Fruit fly (Drosophila melanogaster) whole organism, embryonic: Measurements from ENCODE around the gene Nup160.

ENCODE experiments used
- Atf3 ChIP-seq: fragments of 200-800 bp; sonication (Bioruptor generic); optimal IDR thresholded peaks from 3 replicates; lab custom pipeline; 2016; ENCODE audit warnings: missing biosample characterization, missing genetic modification characterization
- CG10543 ChIP-seq: fragments of 200-800 bp; sonication (Bioruptor generic); optimal IDR thresholded peaks from 3 replicates; lab custom pipeline; 2017; ENCODE audit warnings: missing biosample characterization, mild to moderate bottlenecking, missing genetic modification characterization, moderate library complexity
- CG11560 ChIP-seq: fragments of 200-800 bp; sonication (Bioruptor generic); IDR thresholded peaks from 3 replicates; pipeline ENCODE4 v1.3.6; 2022; ENCODE audit warnings: missing biosample characterization, missing genetic modification characterization
- CG11695 ChIP-seq: fragments of 200-800 bp; sonication (Bioruptor generic); IDR thresholded peaks from 3 replicates; pipeline ENCODE4 v1.3.6; 2022; ENCODE audit warnings: missing biosample characterization, missing genetic modification characterization
- CG12155 ChIP-seq: fragments of 200-800 bp; sonication (Bioruptor generic); optimal IDR thresholded peaks from 3 replicates; lab custom pipeline; 2016; ENCODE audit warnings: missing biosample characterization, missing genetic modification characterization
- CG12219 ChIP-seq: fragments of 200-800 bp; sonication (Bioruptor generic); optimal IDR thresholded peaks from 3 replicates; lab custom pipeline; 2018; ENCODE audit warnings: missing biosample characterization, mild to moderate bottlenecking, missing genetic modification characterization
- CG14050 ChIP-seq: fragments of 200-800 bp; sonication (Bioruptor generic); IDR thresholded peaks from 3 replicates; pipeline ENCODE4 v1.3.6; 2022; ENCODE audit warnings: missing biosample characterization, missing genetic modification characterization
- CG17385 ChIP-seq: fragments of 200-800 bp; sonication (Bioruptor generic); optimal IDR thresholded peaks from 3 replicates; lab custom pipeline; 2018; ENCODE audit warnings: missing biosample characterization, mild to moderate bottlenecking, missing genetic modification characterization
- CG2199 ChIP-seq: fragments of 200-800 bp; sonication (Bioruptor generic); IDR thresholded peaks from 3 replicates; pipeline ENCODE4 v1.3.6; 2022; ENCODE audit warnings: missing biosample characterization, missing genetic modification characterization
- CG3065 ChIP-seq: fragments of 200-800 bp; sonication (Bioruptor generic); optimal IDR thresholded peaks from 2 replicates; lab custom pipeline; 2016; ENCODE audit warnings: missing biosample characterization, missing genetic modification characterization
- CG32767 ChIP-seq: fragments of 200-800 bp; sonication (Bioruptor generic); IDR thresholded peaks from 2 replicates; pipeline ENCODE4 v1.3.6; 2022; ENCODE audit warnings: missing biosample characterization, missing genetic modification characterization
- CG3726 ChIP-seq: fragments of 200-800 bp; sonication (Bioruptor generic); IDR thresholded peaks from 3 replicates; pipeline ENCODE4, ENCODE4 v1.3.6; 2022; ENCODE audit warnings: missing biosample characterization, missing genetic modification characterization
- CG42726 ChIP-seq: fragments of 200-800 bp; sonication (Bioruptor generic); IDR thresholded peaks from 2 replicates; pipeline ENCODE4 v1.3.6; 2022; ENCODE audit warnings: missing biosample characterization, missing genetic modification characterization; ENCODE audit not compliant: partially characterized antibody
- CG4730 ChIP-seq: fragments of 200-800 bp; sonication (Bioruptor generic); IDR thresholded peaks from 2 replicates; pipeline ENCODE4 v1.3.6; 2022; ENCODE audit warnings: missing biosample characterization, missing genetic modification characterization
- CG5180 ChIP-seq: fragments of 200-800 bp; sonication (Bioruptor generic); optimal IDR thresholded peaks from 3 replicates; lab custom pipeline; 2017; ENCODE audit warnings: missing biosample characterization, missing genetic modification characterization, mild to moderate bottlenecking, moderate library complexity, missing genetic modification reagents
- CG7271 ChIP-seq: fragments of 200-800 bp; sonication (Bioruptor generic); optimal IDR thresholded peaks from 2 replicates; lab custom pipeline; 2018; ENCODE audit warnings: missing biosample characterization, mild to moderate bottlenecking, missing genetic modification characterization, moderate library complexity
- CG7372 ChIP-seq: fragments of 200-800 bp; sonication (Bioruptor generic); IDR thresholded peaks from 2 replicates; pipeline ENCODE4 v1.3.6; 2022; ENCODE audit warnings: missing biosample characterization, missing genetic modification characterization
- CG7556 ChIP-seq: fragments of 200-800 bp; sonication (Bioruptor generic); optimal IDR thresholded peaks from 2 replicates; lab custom pipeline; 2017; ENCODE audit warnings: missing biosample characterization, mild to moderate bottlenecking, missing genetic modification characterization
- CG7786 ChIP-seq: fragments of 200-800 bp; sonication (Bioruptor generic); optimal IDR thresholded peaks from 2 replicates; lab custom pipeline; 2016; ENCODE audit warnings: missing biosample characterization, missing genetic modification characterization
- CG8281 ChIP-seq: fragments of 200-800 bp; sonication (Bioruptor generic); optimal IDR thresholded peaks from 2 replicates; lab custom pipeline; 2018; ENCODE audit warnings: missing biosample characterization, mild to moderate bottlenecking, missing genetic modification characterization, moderate library complexity
- CG9932 ChIP-seq: fragments of 200-800 bp; sonication (Bioruptor generic); IDR thresholded peaks from 2 replicates; pipeline ENCODE4 v1.3.6; 2022; ENCODE audit warnings: missing biosample characterization, missing genetic modification characterization
- CrebB ChIP-seq: fragments of 200-800 bp; sonication (Bioruptor generic); optimal IDR thresholded peaks from 3 replicates; lab custom pipeline; 2018; ENCODE audit warnings: missing biosample characterization, mild to moderate bottlenecking, missing genetic modification characterization
- Doc2 ChIP-seq: fragments of 200-800 bp; sonication (Bioruptor generic); IDR thresholded peaks from 2 replicates; pipeline ENCODE4 v1.3.6; 2022; ENCODE audit warnings: missing biosample characterization, missing genetic modification characterization
- Gug ChIP-seq: fragments of 200-800 bp; sonication (Bioruptor generic); IDR thresholded peaks from 4 replicates; pipeline ENCODE4 v1.3.6; 2022; ENCODE audit warnings: missing biosample characterization, missing genetic modification characterization
- HmgD ChIP-seq: fragments of 200-800 bp; sonication (Bioruptor generic); optimal IDR thresholded peaks from 3 replicates; lab custom pipeline; 2016; ENCODE audit warnings: missing biosample characterization, missing genetic modification characterization
- Hr39 ChIP-seq: fragments of >200 bp; optimal IDR thresholded peaks from 2 replicates; lab custom pipeline; 2017
- NFAT ChIP-seq: fragments of 200-800 bp; sonication (Bioruptor generic); IDR thresholded peaks from 2 replicates; pipeline ENCODE4 v1.3.6; 2022; ENCODE audit warnings: missing biosample characterization, missing genetic modification characterization
- Neu2 ChIP-seq: fragments of 200-800 bp; sonication (Bioruptor generic); optimal IDR thresholded peaks from 3 replicates; lab custom pipeline; 2016; ENCODE audit warnings: missing biosample characterization, missing genetic modification characterization, borderline replicate concordance
- ab ChIP-seq: fragments of 200-800 bp; sonication (Bioruptor generic); optimal IDR thresholded peaks from 2 replicates; lab custom pipeline; 2016; ENCODE audit warnings: missing biosample characterization, missing genetic modification characterization
- aop ChIP-seq: fragments of 200-800 bp; sonication (Bioruptor generic); IDR thresholded peaks from 2 replicates; pipeline ENCODE4 v1.3.6; 2022; ENCODE audit warnings: missing biosample characterization, missing genetic modification characterization
- az2 ChIP-seq: fragments of 200-800 bp; sonication (Bioruptor generic); optimal IDR thresholded peaks from 3 replicates; lab custom pipeline; 2016; ENCODE audit warnings: missing biosample characterization, missing genetic modification characterization
- cad ChIP-seq: fragments of >200 bp; optimal IDR thresholded peaks from 2 replicates; lab custom pipeline; 2017; ENCODE audit warnings: missing biosample characterization, missing genetic modification characterization
- cato ChIP-seq: fragments of 200-800 bp; sonication (Bioruptor generic); optimal IDR thresholded peaks from 2 replicates; lab custom pipeline; 2016; ENCODE audit warnings: missing biosample characterization, missing genetic modification characterization, borderline replicate concordance
- cg ChIP-seq: fragments of 200-800 bp; sonication (Bioruptor generic); optimal IDR thresholded peaks from 3 replicates; lab custom pipeline; 2019; ENCODE audit warnings: missing biosample characterization, mild to moderate bottlenecking, missing genetic modification characterization, moderate library complexity
- dmrt99B ChIP-seq: fragments of 200-800 bp; sonication (Bioruptor generic); optimal IDR thresholded peaks from 2 replicates; lab custom pipeline; 2018; ENCODE audit warnings: missing biosample characterization, mild to moderate bottlenecking, missing genetic modification characterization, moderate library complexity
- emc ChIP-seq: fragments of 200-800 bp; sonication (Bioruptor generic); optimal IDR thresholded peaks from 2 replicates; lab custom pipeline; 2016; ENCODE audit warnings: missing biosample characterization, missing genetic modification characterization
- eve ChIP-seq, 2 experiments: fragments of >200 bp; optimal IDR thresholded peaks; 2 replicates each; lab custom pipeline; 2017; ENCODE audit warnings: missing biosample characterization in 2 of 2, missing genetic modification characterization in 2 of 2
- eyg ChIP-seq: fragments of 200-800 bp; sonication (Bioruptor generic); optimal IDR thresholded peaks from 3 replicates; lab custom pipeline; 2016; ENCODE audit warnings: missing biosample characterization, missing genetic modification characterization
- hth ChIP-seq: fragments of >200 bp; optimal IDR thresholded peaks from 2 replicates; lab custom pipeline; 2017; ENCODE audit warnings: inconsistent platforms
- jigr1 ChIP-seq: fragments of 200-800 bp; sonication (Bioruptor generic); IDR thresholded peaks from 3 replicates; pipeline ENCODE4 v1.3.6; 2022; ENCODE audit warnings: missing biosample characterization, missing genetic modification characterization
- nmo ChIP-seq: fragments of 200-800 bp; sonication (Bioruptor generic); optimal IDR thresholded peaks from 2 replicates; lab custom pipeline; 2018; ENCODE audit warnings: missing biosample characterization, mild to moderate bottlenecking, missing genetic modification characterization, moderate library complexity
- phol ChIP-seq: fragments of 200-800 bp; sonication (Bioruptor generic); optimal IDR thresholded peaks from 3 replicates; lab custom pipeline; 2018; ENCODE audit warnings: missing biosample characterization, mild to moderate bottlenecking, missing genetic modification characterization, moderate library complexity
- sd ChIP-seq: fragments of 200-800 bp; sonication (Bioruptor generic); optimal IDR thresholded peaks from 3 replicates; lab custom pipeline; 2018; ENCODE audit warnings: missing biosample characterization, mild to moderate bottlenecking, missing genetic modification characterization, moderate library complexity
- sima ChIP-seq: fragments of 200-800 bp; sonication (Bioruptor generic); optimal IDR thresholded peaks from 2 replicates; lab custom pipeline; 2016; ENCODE audit warnings: missing biosample characterization, missing genetic modification characterization
- slp2 ChIP-seq: fragments of 200-800 bp; sonication (Bioruptor generic); optimal IDR thresholded peaks from 2 replicates; lab custom pipeline; 2016; ENCODE audit warnings: missing biosample characterization, missing genetic modification characterization

Gene Nup160

DNA sequence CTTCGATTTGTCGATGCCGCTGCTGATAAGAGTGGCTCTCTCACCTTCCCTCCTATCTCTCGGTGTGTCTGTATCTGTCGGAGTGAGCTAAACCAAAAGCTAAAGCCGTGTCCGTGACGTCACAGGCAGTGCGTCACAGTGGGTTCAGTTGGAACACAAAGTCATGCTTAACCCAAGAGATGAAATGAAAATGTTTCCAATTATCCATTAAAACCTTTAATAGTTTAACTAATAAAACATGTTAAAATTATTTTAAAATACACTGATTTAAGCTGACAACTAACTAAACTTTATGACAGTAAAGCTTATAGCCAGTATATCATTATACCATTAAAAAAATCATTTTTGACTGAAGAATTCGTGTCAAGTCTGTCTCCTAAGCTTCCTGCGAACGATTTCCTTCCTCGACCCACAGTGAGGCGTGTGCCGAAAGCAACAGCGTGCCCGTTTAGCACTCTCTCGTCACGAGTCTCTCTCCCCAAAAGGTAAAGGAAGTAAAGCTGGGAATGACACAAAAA is 10.5 kb upstream of the Nup160 start, which contains the start of gene Idua (continued):
- no peak for TF ChIP-seq CG11560
- TF ChIP-seq CG3065 (GFP tag; lab: Kevin White, UChicago): no peak
- TF ChIP-seq Doc2: no peak
- TF ChIP-seq CG12219 (GFP tag; lab: Kevin White, UChicago): peak; percentile 66
- no peak for TF ChIP-seq CG5180 (GFP tag; lab: Kevin White, UChicago)
- TF ChIP-seq az2 (GFP tag; lab: Kevin White, UChicago): peak; percentile 58
- no peak for TF ChIP-seq CG7271
- TF ChIP-seq CG17385 (GFP tag; lab: Kevin White, UChicago): peak; percentile 73
- no peak for TF ChIP-seq cad (GFP tag; lab: Kevin White, UChicago)
- TF ChIP-seq slp2: no peak
- TF ChIP-seq CG7556 (GFP tag; lab: Kevin White, UChicago): peak; percentile 93
- TF ChIP-seq ab: no peak
- TF ChIP-seq CrebB (tag; lab: Kevin White, UChicago): peak; percentile 50
- peak; percentile 24; the same call in 1 of the 2 replicates for TF ChIP-seq CG4730 (GFP tag; lab: Robert Waterston, UW)
- 0 out of 2 replicates have a peak, but pooled peaks have one; percentile 12 for TF ChIP-seq NFAT
- no peak for TF ChIP-seq CG7786 (GFP tag; lab: Kevin White, UChicago)
- no peak for TF ChIP-seq CG42726 (GFP tag; lab: Robert Waterston, UW)
- TF ChIP-seq Hr39 (lab: Kevin White, UChicago): no peak
- no peak for TF ChIP-seq aop (GFP tag; lab: Robert Waterston, UW)
- 0 out of 3 replicates have a peak, but pooled peaks have one; percentile 32 for TF ChIP-seq jigr1
- peak; percentile 24; the same call in 1 of the 2 replicates for TF ChIP-seq CG7372 (GFP tag; lab: Robert Waterston, UW)
- TF ChIP-seq CG3726 (GFP tag; lab: Robert Waterston, UW): no peak
- no peak for TF ChIP-seq dmrt99B
- no peak for TF ChIP-seq eyg (GFP tag; lab: Kevin White, UChicago)
- no peak; the same call in 2 of the 3 replicates for TF ChIP-seq CG14050 (GFP tag; lab: Robert Waterston, UW)
- peak; percentile 69 for TF ChIP-seq Gug
- TF ChIP-seq cato (GFP tag; lab: Kevin White, UChicago): no peak
- no peak for TF ChIP-seq eve (GFP tag; optimal IDR thresholded peaks at IDR 0.05; lab: Kevin White, UChicago)
- TF ChIP-seq sd: no peak
- no peak for TF ChIP-seq HmgD (GFP tag; lab: Kevin White, UChicago)
- peak; percentile 41; the same call in 1 of the 2 replicates for TF ChIP-seq CG32767 (GFP tag; lab: Robert Waterston, UW)
- peak; percentile 31 for TF ChIP-seq CG8281 (tag; lab: Kevin White, UChicago)
- peak; percentile 36 for TF ChIP-seq Atf3 (GFP tag; lab: Kevin White, UChicago)
- no peak for TF ChIP-seq sima
- TF ChIP-seq emc (GFP tag; lab: Kevin White, UChicago): no peak
- peak; percentile 70; the same call in 2 of the 3 replicates for TF ChIP-seq CG11695 (GFP tag; lab: Robert Waterston, UW)
- TF ChIP-seq CG12155 (GFP tag; lab: Kevin White, UChicago): peak; percentile 36
- TF ChIP-seq CG10543 (GFP tag; lab: Kevin White, UChicago): peak; percentile 81
- no peak for TF ChIP-seq Neu2 (GFP tag; lab: Kevin White, UChicago)
- no peak for TF ChIP-seq hth
- TF ChIP-seq CG2199 (GFP tag; lab: Robert Waterston, UW): no peak
- TF ChIP-seq phol: peak; percentile 72
- TF ChIP-seq cg (GFP tag; lab: Kevin White, UChicago): no peak
- peak; percentile 47 for TF ChIP-seq CG9932 (GFP tag; lab: Robert Waterston, UW)
- TF ChIP-seq nmo: peak; percentile 77
